Fruit fly (Drosophila melanogaster): ENCODE data around the gene CG34302.

DNA sequence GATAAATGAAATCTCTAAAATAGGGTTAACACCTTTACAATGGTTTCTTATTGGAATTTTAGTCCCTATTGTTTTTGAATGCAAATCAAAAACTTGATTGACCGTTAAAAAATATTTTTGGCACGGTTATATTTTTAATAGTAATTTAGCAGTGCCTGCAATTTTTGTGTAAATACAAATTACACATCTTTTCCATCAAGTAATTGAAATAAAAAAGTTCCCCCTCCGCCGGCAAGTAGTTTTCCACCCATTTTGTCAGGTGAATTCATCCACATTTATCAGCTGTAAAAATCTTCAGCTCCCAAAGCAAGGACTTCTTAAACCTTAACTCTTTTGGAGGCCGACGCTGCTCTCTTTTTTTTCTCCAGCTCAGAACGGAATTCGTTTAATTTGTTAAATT is at the start of gene CG34302:
- TF ChIP-seq dl (GFP tag; optimal IDR thresholded peaks at IDR 0.05; ENCODE audit: insufficient read depth in 1 of 2, partially characterized antibody in 2 of 2) (no peak), pan (optimal IDR thresholded peaks at IDR 0.05) (no peak), OdsH (GFP tag; optimal IDR thresholded peaks at IDR 0.05) (no peak), foxo (GFP tag; optimal IDR thresholded peaks at IDR 0.05) (no peak), Jra (GFP tag; optimal IDR thresholded peaks at IDR 0.05) (no peak), psq (GFP tag; optimal IDR thresholded peaks at IDR 0.05) (no peak), Mio (GFP tag; optimal IDR thresholded peaks at IDR 0.05) (no peak), usp (GFP tag; optimal IDR thresholded peaks at IDR 0.05) (no peak), Rel (GFP tag; optimal IDR thresholded peaks at IDR 0.05) (no peak), Rel (tag; optimal IDR thresholded peaks at IDR 0.05) (no peak), CG9705 (GFP tag; optimal IDR thresholded peaks at IDR 0.05) (no peak), h (GFP tag; optimal IDR thresholded peaks at IDR 0.05) (no peak), Hnf4 (GFP tag; optimal IDR thresholded peaks at IDR 0.05) (no peak)

All from whole organism, wandering third instar larva.